Worm (Caenorhabditis elegans): ENCODE data around the gene F46E10.18.

The F46E10.18 gene

DNA sequence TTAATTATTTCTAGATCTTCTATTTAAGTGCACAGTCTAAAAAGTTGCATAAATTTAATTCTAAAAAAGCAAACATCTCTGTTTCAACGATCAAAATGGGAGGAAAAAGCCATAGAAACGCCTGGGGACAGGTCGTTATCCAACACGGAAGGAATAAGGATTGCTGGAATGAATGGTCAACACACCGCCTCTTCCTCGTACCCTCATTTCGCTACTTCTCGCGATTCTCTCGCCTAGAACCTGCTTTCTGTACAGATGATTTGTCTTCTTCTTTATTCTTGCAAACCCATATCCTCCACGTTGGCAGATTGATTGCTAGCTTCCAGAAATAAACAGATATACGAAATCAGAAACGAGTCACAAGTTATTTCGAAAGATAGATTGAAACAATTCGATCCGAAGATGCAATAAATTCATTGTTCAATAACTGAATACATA lies 5.9 kb upstream of the F46E10.18 start, which contains the start of gene dpy-11 (continued):
- TF ChIP-seq dox-1 (GFP tag; IDR thresholded peaks at IDR 0.05): peak; percentile 58
- 0 out of 2 replicates have a peak, but pooled peaks have one; percentile 80 for TF ChIP-seq aptf-3 (GFP tag; IDR thresholded peaks at IDR 0.05)
- peak; percentile 35 for TF ChIP-seq chd-7 (tag; optimal IDR thresholded peaks at IDR 0.05)
- TF ChIP-seq unc-130 (GFP tag; optimal IDR thresholded peaks at IDR 0.05): peak; percentile 47
- TF ChIP-seq F57A8.1 (GFP tag; optimal IDR thresholded peaks at IDR 0.05): no peak
- TF ChIP-seq mxl-1 (tag; optimal IDR thresholded peaks at IDR 0.05): no peak
- TF ChIP-seq hmg-20 (GFP tag; IDR thresholded peaks at IDR 0.05): peak; percentile 23; the same call in 1 of the 2 replicates
- peak; percentile 51 for TF ChIP-seq tbp1 (GFP tag; optimal IDR thresholded peaks at IDR 0.05)
- TF ChIP-seq hrde-1 (tag; optimal IDR thresholded peaks at IDR 0.05; ENCODE audit: borderline replicate concordance): peak; percentile 20
- peak; percentile 21 for TF ChIP-seq snpc-4 (GFP tag; optimal IDR thresholded peaks at IDR 0.05)
- TF ChIP-seq snpc-4 (tag; optimal IDR thresholded peaks at IDR 0.05): peak in 2 of 4 experiments; percentile 9 to 26
- TF ChIP-seq hmg-1.2 (GFP tag; IDR thresholded peaks at IDR 0.05): peak; percentile 51
- TF ChIP-seq let-607 (tag; optimal IDR thresholded peaks at IDR 0.05): peak in 1 of 2 experiments; percentile 1
- 0 out of 2 replicates have a peak, but pooled peaks have one; percentile 59 for TF ChIP-seq pbrm-1 (GFP tag; IDR thresholded peaks at IDR 0.05)
- no peak for TF ChIP-seq F57C9.4 (tag; optimal IDR thresholded peaks at IDR 0.05)
- no peak for TF ChIP-seq D2030.7 (GFP tag; IDR thresholded peaks at IDR 0.05)
- TF ChIP-seq F33H1.4 (GFP tag; IDR thresholded peaks at IDR 0.05): no peak
- no peak for TF ChIP-seq Y67H2A.10 (GFP tag; conservative IDR thresholded peaks at IDR 0.05)
- TF ChIP-seq snpc-3.4 (tag; optimal IDR thresholded peaks at IDR 0.05): no peak
- TF ChIP-seq egl-44 (GFP tag; IDR thresholded peaks at IDR 0.05): peak; percentile 25; the same call in 1 of the 2 replicates
- peak; percentile 61 for TF ChIP-seq madf-6 (GFP tag; IDR thresholded peaks at IDR 0.05)
- TF ChIP-seq egrh-3 (GFP tag; IDR thresholded peaks at IDR 0.05): no peak
- TF ChIP-seq F49E8.2 (tag; optimal IDR thresholded peaks at IDR 0.05; ENCODE audit: insufficient read depth): no peak
- no peak for TF ChIP-seq dpl-1 (GFP tag; optimal IDR thresholded peaks at IDR 0.05)
- TF ChIP-seq dpff-1 (tag; optimal IDR thresholded peaks at IDR 0.05): peak; percentile 21
- peak; percentile 19 for TF ChIP-seq ztf-22 (GFP tag; optimal IDR thresholded peaks at IDR 0.05)
- TF ChIP-seq ceh-27 (GFP tag; optimal IDR thresholded peaks at IDR 0.05): no peak
- peak; percentile 25 for TF ChIP-seq gei-17 (GFP tag; optimal IDR thresholded peaks at IDR 0.05)
- TF ChIP-seq efl-1 (GFP tag; optimal IDR thresholded peaks at IDR 0.05): no peak
- peak; percentile 64 for TF ChIP-seq tlf-1 (GFP tag; optimal IDR thresholded peaks at IDR 0.05)
- TF ChIP-seq F39B2.1 (GFP tag; IDR thresholded peaks at IDR 0.05): 0 out of 2 replicates have a peak, but pooled peaks have one; percentile 53
- TF ChIP-seq die-1 (tag; optimal IDR thresholded peaks at IDR 0.05): peak; percentile 41
- peak; percentile 74 for TF ChIP-seq F52B5.7 (tag; optimal IDR thresholded peaks at IDR 0.05)
- peak; percentile 58 for TF ChIP-seq ztf-26 (tag; optimal IDR thresholded peaks at IDR 0.05)
- TF ChIP-seq hsf-1 (GFP tag; IDR thresholded peaks at IDR 0.05): peak; percentile 12; the same call in 1 of the 2 replicates
- peak; percentile 72 for TF ChIP-seq Y53G8AR.9 (GFP tag; conservative IDR thresholded peaks at IDR 0.05)
- no peak for TF ChIP-seq lsl-1 (GFP tag; optimal IDR thresholded peaks at IDR 0.05)
- TF ChIP-seq atf-7 (tag; optimal IDR thresholded peaks at IDR 0.05): peak; percentile 55
- TF ChIP-seq B0336.3 (GFP tag; IDR thresholded peaks at IDR 0.05): peak; percentile 92
- no peak for TF ChIP-seq rec-8 (tag; optimal IDR thresholded peaks at IDR 0.05)

Measured in whole organism, young adult.